Fruit fly (Drosophila melanogaster): ENCODE measurements around the gene CG32320.

- TF ChIP-seq Eip78C (GFP tag) (no peak), CG32006 (GFP tag; optimal IDR thresholded peaks at IDR 0.05) (no peak), Lpt (GFP tag; optimal IDR thresholded peaks at IDR 0.05) (no peak), CG7368 (GFP tag; optimal IDR thresholded peaks at IDR 0.05) (no peak)
These were observed 49.6 kb downstream of the CG32320 start for dm6 chr3L:1447803-1448517.

Data from whole organism, prepupa.